Worm (Caenorhabditis elegans) whole organism, young adult: ENCODE measurements around the gene clec-32.

Experiments used
- Y56A3A.18 ChIP-seq: fragments of 200-800 bp; sonication (Bioruptor generic); IDR thresholded peaks from 2 replicates; pipeline ENCODE4 v1.3.6; 2022; ENCODE audit warnings: missing genetic modification reagents, missing genetic modification characterization, missing compliant biosample characterization
- aptf-3 ChIP-seq: fragments of 200-800 bp; sonication (Bioruptor generic); IDR thresholded peaks from 2 replicates; pipeline ENCODE4 v1.3.6; 2022; ENCODE audit warnings: missing genetic modification characterization, missing compliant biosample characterization
- mxl-1 ChIP-seq: sonication (generic microtip); optimal IDR thresholded peaks from 2 replicates; lab custom pipeline; 2016; ENCODE audit warnings: missing genetic modification characterization, missing compliant biosample characterization
- nfyb-1 ChIP-seq: fragments of 200-800 bp; sonication (Bioruptor generic); IDR thresholded peaks from 2 replicates; pipeline ENCODE4 v1.3.6; 2022; ENCODE audit warnings: missing genetic modification reagents, missing genetic modification characterization, missing compliant biosample characterization
- sptf-2 ChIP-seq: fragments of 200-800 bp; sonication (Bioruptor generic); optimal IDR thresholded peaks from 2 replicates; lab custom pipeline; 2018; ENCODE audit warnings: mild to moderate bottlenecking, missing genetic modification characterization, missing compliant biosample characterization
- ztf-25 ChIP-seq: fragments of 200-800 bp; sonication (Bioruptor generic); IDR thresholded peaks from 2 replicates; pipeline ENCODE4 v1.3.6; 2022; ENCODE audit warnings: missing genetic modification reagents, missing genetic modification characterization, missing compliant biosample characterization

The clec-32 gene

DNA sequence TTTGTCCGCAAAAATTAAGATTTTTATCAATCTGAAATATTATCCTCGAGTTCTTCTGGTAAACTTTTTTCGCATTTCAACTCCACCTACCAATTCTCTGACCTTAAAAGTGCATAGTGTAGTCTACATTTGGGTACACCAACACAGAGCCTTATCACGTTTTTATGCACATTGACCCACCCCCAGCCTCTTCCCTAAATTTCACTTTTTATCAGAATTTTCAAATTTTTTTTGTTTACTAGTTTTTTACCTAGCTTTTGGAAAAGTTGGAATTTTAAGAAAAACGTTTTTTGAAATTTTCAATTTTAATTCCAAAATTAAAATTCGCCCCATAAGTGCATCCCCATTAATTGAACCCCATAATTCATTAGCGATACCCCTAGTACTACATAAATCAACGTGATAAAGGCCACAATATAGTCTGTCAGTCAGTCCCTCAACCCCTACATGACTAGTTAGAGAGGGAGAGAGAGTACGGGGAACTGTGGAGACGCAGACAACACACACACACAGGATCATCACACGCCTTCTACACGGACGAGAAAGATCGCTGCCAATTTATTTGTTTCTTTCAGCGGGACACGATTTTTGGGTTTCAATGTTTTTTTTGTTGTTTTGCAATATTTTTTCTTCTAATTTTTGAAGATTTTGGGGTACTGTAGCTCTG lies 46.9 kb downstream of the clec-32 start (continued):
- no peak for TF ChIP-seq ztf-25 (GFP tag; lab: Robert Waterston, UW)
- TF ChIP-seq aptf-3 (GFP tag; lab: Robert Waterston, UW), result no peak
- TF ChIP-seq mxl-1, result no peak

DNA sequence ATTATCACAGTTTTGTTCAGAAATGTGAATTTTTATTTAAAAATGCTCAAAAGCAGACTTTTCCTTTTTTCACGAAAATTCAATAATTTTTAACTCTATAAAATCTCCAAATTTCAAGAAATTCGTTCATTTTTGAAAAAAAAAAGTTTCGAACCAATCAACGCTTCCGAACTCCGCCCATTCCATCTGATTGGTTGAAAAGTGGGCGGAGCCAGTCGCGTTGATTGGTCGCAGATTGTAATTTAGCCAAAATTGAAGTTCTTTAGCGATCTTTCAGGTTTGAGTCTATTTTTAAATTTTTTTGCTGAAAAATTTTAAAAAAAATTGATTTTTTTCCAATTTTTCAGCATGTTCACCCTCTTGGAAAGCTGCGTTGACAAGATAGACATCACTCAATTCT lies 49.2 kb downstream of the clec-32 start:
- peak; percentile 46; the same call in 1 of the 2 replicates for TF ChIP-seq nfyb-1
- TF ChIP-seq sptf-2 (GFP tag; lab: Kevin White, UChicago), result no peak

DNA sequence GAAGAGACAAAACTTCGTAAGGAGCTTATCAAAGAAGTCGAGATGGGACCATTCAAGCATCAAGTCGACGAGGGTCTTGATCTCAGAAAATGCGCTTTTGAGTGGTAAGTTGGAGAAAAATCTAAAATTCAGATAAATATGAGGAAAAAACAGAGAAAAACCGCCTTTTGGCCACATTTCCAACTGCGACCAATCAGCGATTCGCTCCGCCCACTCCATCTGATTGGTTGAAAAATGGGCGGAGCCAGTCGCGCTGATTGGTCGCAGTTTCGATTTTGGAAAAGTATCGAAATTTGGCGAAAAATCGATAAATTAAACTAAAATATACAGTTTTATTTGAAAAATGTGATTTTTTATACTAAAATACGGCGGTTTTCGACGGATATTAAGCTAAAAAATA lies 49.8 kb downstream of the clec-32 start:
- TF ChIP-seq Y56A3A.18, result no peak
